Worm (Caenorhabditis elegans): ENCODE data around the gene Y48E1C.2.

Gene Y48E1C.2

ce11 chrII:13461604-13462375, 37.4 kb downstream of the Y48E1C.2 start (continued):
- TF ChIP-seq dmd-8 (GFP tag; IDR thresholded peaks at IDR 0.05), result no peak; the same call in 1 of the 2 replicates
- 0 out of 2 replicates have a peak, but pooled peaks have one; percentile 31 for TF ChIP-seq zfp-3 (GFP tag; conservative IDR thresholded peaks at IDR 0.05)
- no peak for TF ChIP-seq zfp-2 (tag; optimal IDR thresholded peaks at IDR 0.05)
- 0 out of 4 replicates have a peak, but pooled peaks have one; percentile 15 to 22 for TF ChIP-seq madf-5 (GFP tag; IDR thresholded peaks at IDR 0.05)
- TF ChIP-seq Y48G9A.11 (GFP tag; IDR thresholded peaks at IDR 0.05), result no peak
- no peak for TF ChIP-seq nhr-111 (GFP tag; optimal IDR thresholded peaks at IDR 0.05)
- TF ChIP-seq lim-7 (GFP tag; IDR thresholded peaks at IDR 0.05), result no peak
- TF ChIP-seq attf-4 (tag; optimal IDR thresholded peaks at IDR 0.05), result no peak
- peak; percentile 34 for TF ChIP-seq mes-2 (tag; optimal IDR thresholded peaks at IDR 0.05; ENCODE audit: poor library complexity, severe bottlenecking)
- TF ChIP-seq mdt-29 (GFP tag; IDR thresholded peaks at IDR 0.05), result 0 out of 2 replicates have a peak, but pooled peaks have one; percentile 40
- peak; percentile 57 to 93 for TF ChIP-seq hif-1 (tag; optimal IDR thresholded peaks at IDR 0.05)
- peak; percentile 68 for TF ChIP-seq madf-9 (GFP tag; conservative IDR thresholded peaks at IDR 0.05)
- peak; percentile 81 for TF ChIP-seq ceh-20 (GFP tag; IDR thresholded peaks at IDR 0.05)
- no peak for TF ChIP-seq egl-43 (GFP tag; IDR thresholded peaks at IDR 0.05)
- no peak for TF ChIP-seq vab-7 (GFP tag; IDR thresholded peaks at IDR 0.05)
- TF ChIP-seq mxl-3 (GFP tag; optimal IDR thresholded peaks at IDR 0.05), result peak; percentile 81
- TF ChIP-seq lin-29 (GFP tag; IDR thresholded peaks at IDR 0.05), result no peak
- no peak for TF ChIP-seq ceh-62 (tag; optimal IDR thresholded peaks at IDR 0.05)
- peak; percentile 62; the same call in 1 of the 2 replicates for TF ChIP-seq snpc-1.2 (GFP tag; IDR thresholded peaks at IDR 0.05)
- peak; percentile 42; the same call in 1 of the 2 replicates for TF ChIP-seq nhr-42 (GFP tag; IDR thresholded peaks at IDR 0.05)
- TF ChIP-seq T26A8.4 (GFP tag; IDR thresholded peaks at IDR 0.05), result peak; percentile 58; the same call in 1 of the 2 replicates
- TF ChIP-seq tag-97 (GFP tag; IDR thresholded peaks at IDR 0.05), result no peak
- TF ChIP-seq nhr-102 (tag; optimal IDR thresholded peaks at IDR 0.05), result peak; percentile 89
- no peak for TF ChIP-seq ceh-32 (tag; optimal IDR thresholded peaks at IDR 0.05; ENCODE audit: poor library complexity)
- TF ChIP-seq F26F4.8 (GFP tag; conservative IDR thresholded peaks at IDR 0.05), result no peak
- TF ChIP-seq ZK337.2 (GFP tag; IDR thresholded peaks at IDR 0.05), result no peak
- TF ChIP-seq lin-1 (GFP tag; IDR thresholded peaks at IDR 0.05), result peak; percentile 64
- TF ChIP-seq ama-1 (optimal IDR thresholded peaks at IDR 0.05), result peak; percentile 98
- TF ChIP-seq T20F7.1 (GFP tag; optimal IDR thresholded peaks at IDR 0.05), result peak; percentile 72
- 0 out of 2 replicates have a peak, but pooled peaks have one; percentile 35 for TF ChIP-seq arid-1 (GFP tag; conservative IDR thresholded peaks at IDR 0.05)
- TF ChIP-seq lin-38 (GFP tag; IDR thresholded peaks at IDR 0.05), result peak; percentile 51
- no peak for TF ChIP-seq nhr-237 (tag; optimal IDR thresholded peaks at IDR 0.05)
- TF ChIP-seq F37D6.2 (tag; optimal IDR thresholded peaks at IDR 0.05), result no peak
- peak in 1 of 2 experiments; percentile 98 for TF ChIP-seq unc-62 (GFP tag; optimal IDR thresholded peaks at IDR 0.05 in 1 of 2)
- no peak for TF ChIP-seq unc-62 (tag; optimal IDR thresholded peaks at IDR 0.05)
- TF ChIP-seq ztf-11 (tag; optimal IDR thresholded peaks at IDR 0.05), result no peak
- TF ChIP-seq zip-11 (GFP tag; IDR thresholded peaks at IDR 0.05), result peak; percentile 40; the same call in 1 of the 2 replicates
- no peak for TF ChIP-seq F49E8.2 (tag; optimal IDR thresholded peaks at IDR 0.05; ENCODE audit: borderline replicate concordance)
- TF ChIP-seq Y105C5A.15 (GFP tag; IDR thresholded peaks at IDR 0.05), result no peak
- no peak for TF ChIP-seq dmd-9 (GFP tag; IDR thresholded peaks at IDR 0.05)
- no peak for TF ChIP-seq zag-1 (tag; optimal IDR thresholded peaks at IDR 0.05)
- peak; percentile 75; the same call in 1 of the 2 replicates for TF ChIP-seq saeg-2 (GFP tag; IDR thresholded peaks at IDR 0.05)
- peak; percentile 83 for TF ChIP-seq tra-1 (GFP tag; IDR thresholded peaks at IDR 0.05)
- peak; percentile 98 for TF ChIP-seq hlh-11 (tag; optimal IDR thresholded peaks at IDR 0.05)
- peak; percentile 89 for TF ChIP-seq gei-8 (GFP tag; optimal IDR thresholded peaks at IDR 0.05)
- peak; percentile 37 for TF ChIP-seq rbr-2 (tag; optimal IDR thresholded peaks at IDR 0.05)
- peak; percentile 54 to 84 for TF ChIP-seq mdl-1 (tag; optimal IDR thresholded peaks at IDR 0.05)
- peak; percentile 99 for TF ChIP-seq mxl-2 (GFP tag; conservative IDR thresholded peaks at IDR 0.05)
- TF ChIP-seq skn-1 (tag; optimal IDR thresholded peaks at IDR 0.05), result no peak
